Worm (Caenorhabditis elegans) whole organism, mixed stage, embryonic: ENCODE measurements around the gene gst-31.

Source experiments
- blmp-1 ChIP-seq: fragments of 150-350 bp; optimal IDR thresholded peaks from 2 replicates; lab custom pipeline; 2014; ENCODE audit warnings: missing biosample characterization, missing genetic modification characterization
- ham-2 ChIP-seq: fragments of 200-800 bp; sonication (Bioruptor generic); optimal IDR thresholded peaks from 2 replicates; lab custom pipeline; 2018; ENCODE audit warnings: mild to moderate bottlenecking, missing genetic modification characterization, missing compliant biosample characterization
- lin-13 ChIP-seq: fragments of 150-350 bp; optimal IDR thresholded peaks from 2 replicates; lab custom pipeline; 2014; ENCODE audit warnings: missing biosample characterization, missing genetic modification characterization
- mab-5 ChIP-seq: fragments of 150-350 bp; optimal IDR thresholded peaks from 2 replicates; lab custom pipeline; 2014; ENCODE audit warnings: missing biosample characterization, missing genetic modification characterization
- nhr-2 ChIP-seq: fragments of 150-350 bp; optimal IDR thresholded peaks from 2 replicates; lab custom pipeline; 2014; ENCODE audit warnings: missing biosample characterization, missing genetic modification characterization
- pha-4 ChIP-seq: fragments of 150-350 bp; optimal IDR thresholded peaks from 2 replicates; lab custom pipeline; 2018; ENCODE audit warnings: missing biosample characterization, missing genetic modification reagents, missing genetic modification characterization
- unc-120 ChIP-seq: sonication (generic microtip); optimal IDR thresholded peaks from 2 replicates; lab custom pipeline; 2017; ENCODE audit warnings: missing genetic modification characterization, missing compliant biosample characterization; ENCODE audit not compliant: poor library complexity, severe bottlenecking
- unc-39 ChIP-seq: fragments of 150-350 bp; optimal IDR thresholded peaks from 2 replicates; lab custom pipeline; 2014; ENCODE audit warnings: missing biosample characterization, missing genetic modification characterization
- zip-8 ChIP-seq: fragments of 150-350 bp; optimal IDR thresholded peaks from 2 replicates; lab custom pipeline; 2014; ENCODE audit warnings: missing biosample characterization, missing genetic modification characterization

- TF ChIP-seq mab-5 (tag; lab: Kevin White, UChicago) (no peak), unc-39 (tag; lab: Kevin White, UChicago) (no peak), blmp-1 (tag; lab: Kevin White, UChicago) (no peak), nhr-2 (no peak), unc-120 (tag; lab: Kevin White, UChicago) (no peak), ham-2 (GFP tag; lab: Kevin White, UChicago) (no peak), zip-8 (tag; lab: Kevin White, UChicago) (no peak), pha-4 (tag; lab: Kevin White, UChicago) (no peak), lin-13 (tag; lab: Kevin White, UChicago) (no peak)
Measured at ce11 chrII:15220116-15220515, 45.4 kb upstream of the gst-31 start.
